Worm (Caenorhabditis elegans) whole organism, L3 larva: ENCODE data around the gene col-151.

Experiments used
- ama-1 ChIP-seq: fragments of 150-350 bp; optimal IDR thresholded peaks from 2 replicates; lab custom pipeline; 2018
- ceh-82 ChIP-seq: fragments of 150-350 bp; optimal IDR thresholded peaks from 2 replicates; lab custom pipeline; 2014; ENCODE audit warnings: missing biosample characterization, missing genetic modification characterization
- elt-1 ChIP-seq: fragments of 150-350 bp; optimal IDR thresholded peaks from 2 replicates; lab custom pipeline; 2014; ENCODE audit warnings: missing biosample characterization, missing genetic modification characterization
- sea-2 ChIP-seq: fragments of 150-350 bp; sonication (generic microtip); optimal IDR thresholded peaks from 4 replicates; lab custom pipeline; 2014; ENCODE audit warnings: missing biosample characterization, missing genetic modification reagents, missing genetic modification characterization
- unc-62 ChIP-seq: fragments of 150-350 bp; sonication (generic microtip); optimal IDR thresholded peaks from 4 replicates; lab custom pipeline; 2014; ENCODE audit warnings: missing biosample characterization, missing genetic modification reagents, missing genetic modification characterization
- ztf-11 ChIP-seq: fragments of 150-350 bp; optimal IDR thresholded peaks from 2 replicates; lab custom pipeline; 2014; ENCODE audit warnings: missing biosample characterization, missing genetic modification characterization
- ztf-4 ChIP-seq: fragments of 150-350 bp; optimal IDR thresholded peaks from 2 replicates; lab custom pipeline; 2014; ENCODE audit warnings: missing biosample characterization, missing genetic modification characterization

- TF ChIP-seq ztf-11 (tag; lab: Kevin White, UChicago) (no peak), unc-62 (GFP tag; lab: Kevin White, UChicago) (no peak), ama-1 (no peak), ceh-82 (tag; lab: Kevin White, UChicago) (no peak), ztf-4 (tag; lab: Kevin White, UChicago) (no peak), elt-1 (tag; lab: Kevin White, UChicago) (no peak), sea-2 (no peak)
Measured at ce11 chrV:10399290-10399689, 4.3 kb upstream of the col-151 start.
